Fruit fly (Drosophila melanogaster) whole organism, prepupa: ENCODE measurements around the gene Cpr66D.

Experiments used
- CG10669 ChIP-seq: fragments of 200-800 bp; sonication (Bioruptor generic); optimal IDR thresholded peaks from 3 replicates; lab custom pipeline; 2018; ENCODE audit warnings: missing biosample characterization, mild to moderate bottlenecking, missing genetic modification characterization, moderate library complexity
- CG32006 ChIP-seq: fragments of 200-800 bp; sonication (Bioruptor generic); optimal IDR thresholded peaks from 3 replicates; lab custom pipeline; 2017; ENCODE audit warnings: missing biosample characterization, mild to moderate bottlenecking, missing genetic modification characterization
- Gug ChIP-seq: fragments of 200-800 bp; sonication (Bioruptor generic); IDR thresholded peaks from 2 replicates; pipeline ENCODE4 v1.3.6; 2022; ENCODE audit warnings: missing biosample characterization, missing genetic modification characterization
- Sox15 ChIP-seq: fragments of 200-800 bp; sonication (Bioruptor generic); optimal IDR thresholded peaks from 3 replicates; lab custom pipeline; 2016; ENCODE audit warnings: missing biosample characterization, missing genetic modification characterization
- fd85E ChIP-seq: fragments of 200-800 bp; sonication (Bioruptor generic); optimal IDR thresholded peaks from 3 replicates; lab custom pipeline; 2016; ENCODE audit warnings: missing biosample characterization, missing genetic modification characterization
- spab ChIP-seq: fragments of 200-800 bp; sonication (Bioruptor generic); optimal IDR thresholded peaks from 2 replicates; lab custom pipeline; 2017; ENCODE audit warnings: missing biosample characterization, mild to moderate bottlenecking, missing genetic modification characterization, missing genetic modification reagents

DNA sequence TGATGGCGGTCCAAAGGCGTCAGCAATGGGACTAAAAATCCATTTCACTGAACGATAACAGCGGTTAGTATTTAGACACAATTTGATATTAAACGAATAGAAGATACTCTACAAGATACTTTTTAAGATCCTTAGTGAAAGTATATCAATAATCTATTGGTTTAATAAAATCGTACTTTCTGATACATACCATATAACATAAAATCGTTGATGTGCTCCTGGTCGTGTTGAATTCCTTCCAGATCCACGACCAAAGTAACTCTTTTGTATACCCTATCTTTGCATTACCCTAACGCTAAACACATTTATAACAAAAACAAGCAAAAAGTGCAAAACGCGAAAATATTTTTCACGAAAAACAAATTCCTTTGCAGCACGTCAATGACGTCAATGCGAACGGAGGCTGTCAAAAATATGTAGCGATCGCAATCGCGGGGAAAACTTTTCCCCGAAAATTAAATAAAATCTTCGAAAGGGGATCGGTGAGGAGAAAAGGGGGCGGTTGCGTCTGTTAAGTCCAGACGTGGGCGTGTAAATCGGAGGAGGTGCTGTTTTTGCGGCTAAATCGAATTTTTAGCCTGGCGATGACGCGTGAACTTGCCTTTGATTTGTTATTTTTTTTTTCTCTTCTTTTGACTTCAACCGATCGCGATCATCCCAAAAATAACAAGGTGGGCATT lies 15.1 kb downstream of the Cpr66D start:
- TF ChIP-seq spab (GFP tag; lab: Kevin White, UChicago): no peak
- TF ChIP-seq Sox15 (GFP tag; lab: Kevin White, UChicago): no peak
- TF ChIP-seq CG10669: no peak
- no peak for TF ChIP-seq Gug
- no peak for TF ChIP-seq CG32006 (GFP tag; lab: Kevin White, UChicago)
- no peak for TF ChIP-seq fd85E
